Worm (Caenorhabditis elegans): ENCODE data around the gene EEED8.2.
A peak's percentile ranks its signal among the peaks of the same experiment; 100 is the strongest.

EEED8.2 gene

ce11 chrII:5387217-5387616 lies 29.3 kb upstream of the EEED8.2 start, which contains the start of gene ccpp-6:
TSS of gene ccpp-6 (minus strand) at chrII:5387317.
- no peak for TF ChIP-seq ama-1 (optimal IDR thresholded peaks at IDR 0.05)
- TF ChIP-seq peb-1 (tag; optimal IDR thresholded peaks at IDR 0.05): no peak
- TF ChIP-seq ceh-82 (tag; optimal IDR thresholded peaks at IDR 0.05): no peak
- TF ChIP-seq nhr-12 (tag; optimal IDR thresholded peaks at IDR 0.05): no peak
- no peak for TF ChIP-seq R02D3.7 (tag; optimal IDR thresholded peaks at IDR 0.05)
- TF ChIP-seq mdl-1 (tag; optimal IDR thresholded peaks at IDR 0.05): no peak
- TF ChIP-seq sma-3 (GFP tag; optimal IDR thresholded peaks at IDR 0.05): no peak
- TF ChIP-seq nhr-77 (tag; optimal IDR thresholded peaks at IDR 0.05): no peak
- TF ChIP-seq snpc-4 (tag; optimal IDR thresholded peaks at IDR 0.05): no peak
- no peak for TF ChIP-seq nhr-11 (tag; optimal IDR thresholded peaks at IDR 0.05)

- TF ChIP-seq blmp-1 (tag; optimal IDR thresholded peaks at IDR 0.05; ENCODE audit: insufficient read depth) (no peak), ceh-82 (tag; optimal IDR thresholded peaks at IDR 0.05) (no peak), mab-5 (tag; optimal IDR thresholded peaks at IDR 0.05) (no peak), nhr-10 (tag; optimal IDR thresholded peaks at IDR 0.05) (no peak), nhr-237 (tag; optimal IDR thresholded peaks at IDR 0.05) (no peak), sma-3 (GFP tag; optimal IDR thresholded peaks at IDR 0.05) (no peak), fos-1 (tag; optimal IDR thresholded peaks at IDR 0.05) (no peak)
Measured at ce11 chrII:5388786-5389421, 27.6 kb upstream of the EEED8.2 start, which contains the start of gene rsp-4. TSS of gene rsp-4 (minus strand) at chrII:5388836.

- TF ChIP-seq egl-27 (tag; optimal IDR thresholded peaks at IDR 0.05) (peak; percentile 36), gmeb-1 (tag; optimal IDR thresholded peaks at IDR 0.05) (peak; percentile 98), elt-1 (tag; optimal IDR thresholded peaks at IDR 0.05) (no peak), ztf-11 (tag; optimal IDR thresholded peaks at IDR 0.05) (no peak), lin-11 (tag; optimal IDR thresholded peaks at IDR 0.05) (peak; percentile 45), nhr-23 (tag; optimal IDR thresholded peaks at IDR 0.05) (no peak), nhr-25 (tag; optimal IDR thresholded peaks at IDR 0.05) (peak; percentile 85), unc-55 (GFP tag; optimal IDR thresholded peaks at IDR 0.05) (peak; percentile 95), nhr-77 (tag; optimal IDR thresholded peaks at IDR 0.05) (peak; percentile 74), unc-39 (tag; optimal IDR thresholded peaks at IDR 0.05) (no peak), skn-1 (tag; optimal IDR thresholded peaks at IDR 0.05) (peak; percentile 37), nhr-237 (tag; optimal IDR thresholded peaks at IDR 0.05) (no peak), dmd-4 (tag; optimal IDR thresholded peaks at IDR 0.05) (no peak), sma-9 (GFP tag; optimal IDR thresholded peaks at IDR 0.05) (peak; percentile 87), sma-9 (tag; optimal IDR thresholded peaks at IDR 0.05) (no peak), sma-3 (GFP tag; optimal IDR thresholded peaks at IDR 0.05) (peak; percentile 88), snpc-4 (tag; optimal IDR thresholded peaks at IDR 0.05) (peak; percentile 80), nhr-129 (tag; optimal IDR thresholded peaks at IDR 0.05) (peak; percentile 92), nhr-21 (tag; optimal IDR thresholded peaks at IDR 0.05) (peak; percentile 70), nhr-6 (tag; optimal IDR thresholded peaks at IDR 0.05) (peak; percentile 79), mab-5 (tag; optimal IDR thresholded peaks at IDR 0.05) (peak; percentile 84), nhr-12 (tag; optimal IDR thresholded peaks at IDR 0.05) (no peak), ceh-16 (tag; optimal IDR thresholded peaks at IDR 0.05) (peak; percentile 68), ama-1 (optimal IDR thresholded peaks at IDR 0.05) (peak; percentile 62), ZK546.5 (tag; optimal IDR thresholded peaks at IDR 0.05) (no peak), aly-2 (tag; optimal IDR thresholded peaks at IDR 0.05) (no peak), sem-4 (tag; optimal IDR thresholded peaks at IDR 0.05) (peak; percentile 60), R02D3.7 (tag; optimal IDR thresholded peaks at IDR 0.05) (peak; percentile 40), lsy-2 (tag; optimal IDR thresholded peaks at IDR 0.05) (peak; percentile 79 to 93), zag-1 (tag; optimal IDR thresholded peaks at IDR 0.05) (peak; percentile 35), ztf-4 (tag; optimal IDR thresholded peaks at IDR 0.05) (peak; percentile 73), lin-13 (GFP tag; optimal IDR thresholded peaks at IDR 0.05) (peak; percentile 83), C34F6.9 (tag; optimal IDR thresholded peaks at IDR 0.05) (peak; percentile 88), F13H6.1 (tag; optimal IDR thresholded peaks at IDR 0.05) (peak; percentile 81), nhr-10 (tag; optimal IDR thresholded peaks at IDR 0.05) (no peak), blmp-1 (tag; optimal IDR thresholded peaks at IDR 0.05; ENCODE audit: insufficient read depth) (peak; percentile 56), crh-2 (tag; optimal IDR thresholded peaks at IDR 0.05) (peak; percentile 90), fos-1 (tag; optimal IDR thresholded peaks at IDR 0.05) (peak; percentile 85)
Measured at ce11 chrII:5389831-5390323, 26.6 kb upstream of the EEED8.2 start, which contains the start of gene ndx-6. TSS of gene ndx-6 (minus strand) at chrII:5389881.

All from whole organism, L2 larva.